Worm (Caenorhabditis elegans) whole organism, L4 larva: ENCODE measurements around the gene R160.4.
"Not testable (repeated sequence)": the region's sequence is repeated elsewhere in the genome, so short reads cannot be mapped to it uniquely, and the experiment has no call there.

Source experiments
- Y5F2A.4 ChIP-seq: fragments of 200-800 bp; sonication (Bioruptor generic); optimal IDR thresholded peaks from 2 replicates; lab custom pipeline; 2018; ENCODE audit warnings: mild to moderate bottlenecking, missing genetic modification characterization, missing compliant biosample characterization
- nhr-28 ChIP-seq: fragments of 150-350 bp; optimal IDR thresholded peaks from 2 replicates; lab custom pipeline; 2014; ENCODE audit warnings: missing biosample characterization, missing genetic modification characterization

ce11 chrX:4332305-4332704, 36.4 kb downstream of the R160.4 start, which contains the start of gene C24A8.6:
- TF ChIP-seq Y5F2A.4 (GFP tag; lab: Kevin White, UChicago); nhr-28 (tag; lab: Kevin White, UChicago): not testable (repeated sequence)
